Worm (Caenorhabditis elegans): Measurements from ENCODE around the gene B0285.3.

B0285.3 gene

ce11 chrIII:4320113-4320512 is 23.0 kb downstream of the B0285.3 start, which contains the start of gene H38K22.6:
TSS of gene H38K22.6 (plus strand) at chrIII:4320413.
- TF ChIP-seq nhr-85 (tag) (no peak), zip-4 (GFP tag; optimal IDR thresholded peaks at IDR 0.05) (no peak), efl-1 (optimal IDR thresholded peaks at IDR 0.05) (no peak), efl-1 (GFP tag; optimal IDR thresholded peaks at IDR 0.05 in 1 of 2) (peak in 1 of 2 experiments; percentile 48), irx-1 (tag; optimal IDR thresholded peaks at IDR 0.05) (no peak), alr-1 (tag; optimal IDR thresholded peaks at IDR 0.05; ENCODE audit: borderline replicate concordance) (no peak), lin-15B (tag; optimal IDR thresholded peaks at IDR 0.05) (no peak), unc-30 (tag; optimal IDR thresholded peaks at IDR 0.05) (no peak)

- peak; percentile 38 to 67 for TF ChIP-seq lsy-2 (tag; optimal IDR thresholded peaks at IDR 0.05)
- peak; percentile 43 for TF ChIP-seq nhr-19 (GFP tag; conservative IDR thresholded peaks at IDR 0.05)
- peak in 2 of 6 experiments; percentile 10 to 24 for TF ChIP-seq elt-3 (tag; optimal IDR thresholded peaks at IDR 0.05)
- no peak for TF ChIP-seq nhr-12 (tag; optimal IDR thresholded peaks at IDR 0.05)
- TF ChIP-seq lir-3 (tag; optimal IDR thresholded peaks at IDR 0.05; ENCODE audit: poor library complexity), result peak; percentile 16
- peak; percentile 67 for TF ChIP-seq dsc-1 (tag; optimal IDR thresholded peaks at IDR 0.05)
- no peak for TF ChIP-seq aha-1 (tag; optimal IDR thresholded peaks at IDR 0.05)
- no peak for TF ChIP-seq aly-2 (tag; optimal IDR thresholded peaks at IDR 0.05)
- TF ChIP-seq lin-14 (GFP tag; optimal IDR thresholded peaks at IDR 0.05), result peak; percentile 61
- TF ChIP-seq tbx-2 (tag; optimal IDR thresholded peaks at IDR 0.05), result peak; percentile 22
- peak; percentile 75 for TF ChIP-seq snu-23 (GFP tag; optimal IDR thresholded peaks at IDR 0.05)
- TF ChIP-seq nhr-20 (tag; optimal IDR thresholded peaks at IDR 0.05), result peak; percentile 63
- TF ChIP-seq lin-39 (tag; optimal IDR thresholded peaks at IDR 0.05), result peak; percentile 8
- peak; percentile 74 for TF ChIP-seq rnt-1 (tag; optimal IDR thresholded peaks at IDR 0.05)
- peak; percentile 41 for TF ChIP-seq nhr-11 (tag; optimal IDR thresholded peaks at IDR 0.05)
- TF ChIP-seq mdl-1 (tag; optimal IDR thresholded peaks at IDR 0.05), result peak in 1 of 2 experiments; percentile 26
- peak; percentile 17 to 36 for TF ChIP-seq lin-35 (GFP tag; optimal IDR thresholded peaks at IDR 0.05)
- peak; percentile 48 to 57 for TF ChIP-seq efl-1 (optimal IDR thresholded peaks at IDR 0.05)
- no peak for TF ChIP-seq efl-1 (GFP tag; optimal IDR thresholded peaks at IDR 0.05 in 1 of 2)
- TF ChIP-seq xbp-1 (tag; optimal IDR thresholded peaks at IDR 0.05), result peak; percentile 8
- TF ChIP-seq tlp-1 (tag; optimal IDR thresholded peaks at IDR 0.05), result no peak
- TF ChIP-seq nhr-71 (tag; optimal IDR thresholded peaks at IDR 0.05), result peak; percentile 80
- peak; percentile 64 for TF ChIP-seq blmp-1 (tag; optimal IDR thresholded peaks at IDR 0.05)
- TF ChIP-seq dpl-1 (GFP tag; optimal IDR thresholded peaks at IDR 0.05), result peak; percentile 3 to 20 (median 4)
- TF ChIP-seq lin-15B (tag; optimal IDR thresholded peaks at IDR 0.05), result no peak
- peak; percentile 36 for TF ChIP-seq nhr-47 (tag; optimal IDR thresholded peaks at IDR 0.05)
- no peak for TF ChIP-seq nhr-237 (tag; optimal IDR thresholded peaks at IDR 0.05)
- peak; percentile 50 for TF ChIP-seq swsn-7 (tag; optimal IDR thresholded peaks at IDR 0.05)
- TF ChIP-seq mep-1 (tag; optimal IDR thresholded peaks at IDR 0.05), result peak; percentile 13
Measured at ce11 chrIII:4317065-4317752, 25.9 kb downstream of the B0285.3 start, which contains the start of gene tag-131. TSS of gene tag-131 (plus strand) at chrIII:4317702.

DNA sequence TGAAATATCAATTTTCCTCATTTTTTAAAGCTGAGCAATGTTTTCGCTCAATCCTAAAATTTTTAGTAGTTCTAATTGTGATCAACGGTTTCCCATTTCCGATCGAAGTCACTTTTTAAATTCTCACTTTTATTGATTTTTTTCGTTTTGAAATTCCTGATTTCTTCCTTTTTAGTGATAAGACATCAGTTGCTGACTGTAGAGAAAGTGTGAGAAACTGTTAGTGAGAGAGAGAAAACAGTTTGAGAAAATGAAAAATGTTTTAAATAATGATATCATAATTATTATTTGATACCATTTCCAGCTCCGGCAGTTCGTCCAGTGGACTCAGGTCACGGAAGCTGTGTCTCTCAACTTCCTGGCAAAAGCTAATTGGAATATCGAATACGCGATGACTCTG is 28.6 kb downstream of the B0285.3 start:
- TF ChIP-seq F16B12.6 (tag; optimal IDR thresholded peaks at IDR 0.05), result no peak
- no peak for TF ChIP-seq fkh-8 (tag; optimal IDR thresholded peaks at IDR 0.05)
- no peak for TF ChIP-seq nhr-85 (tag)
- no peak for TF ChIP-seq aha-1 (tag; optimal IDR thresholded peaks at IDR 0.05)
- TF ChIP-seq lin-35 (GFP tag; optimal IDR thresholded peaks at IDR 0.05), result no peak
- no peak for TF ChIP-seq ceh-88 (GFP tag; IDR thresholded peaks at IDR 0.05)
- TF ChIP-seq egl-13 (tag; optimal IDR thresholded peaks at IDR 0.05), result no peak
- TF ChIP-seq hlh-4 (tag; optimal IDR thresholded peaks at IDR 0.05), result no peak
- TF ChIP-seq nhr-20 (tag; optimal IDR thresholded peaks at IDR 0.05), result no peak
- TF ChIP-seq elt-3 (tag; optimal IDR thresholded peaks at IDR 0.05), result no peak
- no peak for TF ChIP-seq pag-3 (tag; optimal IDR thresholded peaks at IDR 0.05; ENCODE audit: borderline replicate concordance, insufficient read depth)
- TF ChIP-seq unc-30 (tag; optimal IDR thresholded peaks at IDR 0.05), result no peak
- no peak for TF ChIP-seq unc-98 (GFP tag; IDR thresholded peaks at IDR 0.05)
- no peak for TF ChIP-seq C04F5.9 (tag; optimal IDR thresholded peaks at IDR 0.05)
- TF ChIP-seq zip-4 (GFP tag; optimal IDR thresholded peaks at IDR 0.05), result no peak
- no peak for TF ChIP-seq alr-1 (tag; optimal IDR thresholded peaks at IDR 0.05; ENCODE audit: borderline replicate concordance)
- no peak for TF ChIP-seq irx-1 (tag; optimal IDR thresholded peaks at IDR 0.05)

All from whole organism, L1 larva.